Fruit fly (Drosophila melanogaster) whole organism, embryonic: ENCODE measurements around the gene CG2889.

Source experiments
- CG10209 ChIP-seq: fragments of 200-800 bp; sonication (Bioruptor generic); optimal IDR thresholded peaks from 3 replicates; lab custom pipeline; 2017; ENCODE audit warnings: missing biosample characterization, mild to moderate bottlenecking, missing genetic modification characterization, missing genetic modification reagents
- CG10274 ChIP-seq: fragments of 200-800 bp; sonication (Bioruptor generic); optimal IDR thresholded peaks from 3 replicates; lab custom pipeline; 2017; ENCODE audit warnings: missing biosample characterization, mild to moderate bottlenecking, missing genetic modification characterization
- CG10959 ChIP-seq: fragments of 200-800 bp; sonication (Bioruptor generic); IDR thresholded peaks from 2 replicates; pipeline ENCODE4 v1.3.6; 2022; ENCODE audit warnings: missing biosample characterization, missing genetic modification characterization
- CG11398 ChIP-seq: fragments of 200-800 bp; sonication (Bioruptor generic); optimal IDR thresholded peaks from 2 replicates; lab custom pipeline; 2016; ENCODE audit warnings: missing biosample characterization, missing genetic modification characterization
- CG12659 ChIP-seq: fragments of 200-800 bp; sonication (Bioruptor generic); optimal IDR thresholded peaks from 3 replicates; lab custom pipeline; 2017; ENCODE audit warnings: mild to moderate bottlenecking, missing biosample characterization, missing genetic modification reagents, missing genetic modification characterization
- CG13123 ChIP-seq: fragments of 200-800 bp; sonication (Bioruptor generic); optimal IDR thresholded peaks from 2 replicates; lab custom pipeline; 2016; ENCODE audit warnings: missing biosample characterization, missing genetic modification characterization
- CG14441 ChIP-seq: fragments of 200-800 bp; sonication (Bioruptor generic); IDR thresholded peaks from 2 replicates; pipeline ENCODE4 v1.3.6; 2022; ENCODE audit warnings: missing biosample characterization, missing genetic modification characterization
- CG14667 ChIP-seq: fragments of 200-800 bp; sonication (Bioruptor generic); IDR thresholded peaks from 2 replicates; pipeline ENCODE4 v1.3.6; 2022; ENCODE audit warnings: missing biosample characterization, missing genetic modification characterization
- CG16813 ChIP-seq: fragments of 200-800 bp; sonication (Bioruptor generic); IDR thresholded peaks from 3 replicates; pipeline ENCODE4 v1.3.6; 2022; ENCODE audit warnings: missing biosample characterization, missing genetic modification characterization; ENCODE audit not compliant: partially characterized antibody
- CG17568 ChIP-seq: fragments of 200-800 bp; sonication (Bioruptor generic); optimal IDR thresholded peaks from 2 replicates; lab custom pipeline; 2018; ENCODE audit warnings: missing biosample characterization, mild to moderate bottlenecking, missing genetic modification characterization, moderate library complexity
- CG18764 ChIP-seq: fragments of 200-800 bp; sonication (Bioruptor generic); optimal IDR thresholded peaks from 3 replicates; lab custom pipeline; 2016; ENCODE audit warnings: missing biosample characterization, missing genetic modification characterization
- CG2120 ChIP-seq: fragments of 200-800 bp; sonication (Bioruptor generic); optimal IDR thresholded peaks from 3 replicates; lab custom pipeline; 2016; ENCODE audit warnings: missing biosample characterization, missing genetic modification characterization
- CG3726 ChIP-seq: fragments of 200-800 bp; sonication (Bioruptor generic); IDR thresholded peaks from 3 replicates; pipeline ENCODE4, ENCODE4 v1.3.6; 2022; ENCODE audit warnings: missing biosample characterization, missing genetic modification characterization
- CG42726 ChIP-seq: fragments of 200-800 bp; sonication (Bioruptor generic); IDR thresholded peaks from 2 replicates; pipeline ENCODE4 v1.3.6; 2022; ENCODE audit warnings: missing biosample characterization, missing genetic modification characterization; ENCODE audit not compliant: partially characterized antibody
- CG6854 ChIP-seq: fragments of 200-800 bp; sonication (Bioruptor generic); optimal IDR thresholded peaks from 3 replicates; lab custom pipeline; 2017; ENCODE audit warnings: missing biosample characterization, mild to moderate bottlenecking, missing genetic modification characterization
- CG9876 ChIP-seq: fragments of 200-800 bp; sonication (Bioruptor generic); optimal IDR thresholded peaks from 2 replicates; lab custom pipeline; 2016; ENCODE audit warnings: missing biosample characterization, missing genetic modification characterization
- Dref ChIP-seq: fragments of 200-800 bp; sonication (Bioruptor generic); IDR thresholded peaks from 2 replicates; pipeline ENCODE4 v1.3.6; 2022; ENCODE audit warnings: missing biosample characterization, missing genetic modification characterization
- HLH4C ChIP-seq: fragments of 200-800 bp; sonication (Bioruptor generic); IDR thresholded peaks from 3 replicates; pipeline ENCODE4 v1.3.6; 2022; ENCODE audit warnings: missing biosample characterization, missing genetic modification characterization; ENCODE audit not compliant: partially characterized antibody
- Hr39 ChIP-seq: fragments of >200 bp; optimal IDR thresholded peaks from 2 replicates; lab custom pipeline; 2017
- MESR4 ChIP-seq: fragments of 200-800 bp; sonication (Bioruptor generic); optimal IDR thresholded peaks from 2 replicates; lab custom pipeline; 2018; ENCODE audit warnings: missing biosample characterization, mild to moderate bottlenecking, missing genetic modification characterization, moderate library complexity
- Mes4 ChIP-seq: fragments of 200-800 bp; sonication (Bioruptor generic); optimal IDR thresholded peaks from 2 replicates; lab custom pipeline; 2016; ENCODE audit warnings: missing biosample characterization, missing genetic modification characterization
- Myb ChIP-seq: fragments of 200-800 bp; sonication (Bioruptor generic); optimal IDR thresholded peaks from 2 replicates; lab custom pipeline; 2016; ENCODE audit warnings: missing biosample characterization, missing genetic modification characterization
- NK7.1 ChIP-seq: fragments of 200-800 bp; sonication (Bioruptor generic); optimal IDR thresholded peaks from 3 replicates; lab custom pipeline; 2016; ENCODE audit warnings: missing biosample characterization, missing genetic modification characterization
- Optix ChIP-seq: fragments of 200-800 bp; sonication (Bioruptor generic); IDR thresholded peaks from 3 replicates; pipeline ENCODE4 v1.3.6; 2022; ENCODE audit warnings: missing biosample characterization, missing genetic modification characterization
- Ravus ChIP-seq: fragments of 200-800 bp; sonication (Bioruptor generic); IDR thresholded peaks from 2 replicates; pipeline ENCODE4 v1.3.6; 2022; ENCODE audit warnings: missing biosample characterization, missing genetic modification characterization
- Rx ChIP-seq: fragments of 200-800 bp; sonication (Bioruptor generic); IDR thresholded peaks from 2 replicates; pipeline ENCODE4 v1.3.6; 2022; ENCODE audit warnings: missing biosample characterization, missing genetic modification characterization
- Spps ChIP-seq: fragments of 200-800 bp; sonication (Bioruptor generic); optimal IDR thresholded peaks from 2 replicates; lab custom pipeline; 2018; ENCODE audit warnings: missing biosample characterization, mild to moderate bottlenecking, missing genetic modification characterization
- TFAM ChIP-seq: fragments of 200-800 bp; sonication (Bioruptor generic); optimal IDR thresholded peaks from 2 replicates; lab custom pipeline; 2017; ENCODE audit warnings: missing biosample characterization, missing genetic modification characterization, inconsistent platforms
- abd-A ChIP-seq: fragments of 200-800 bp; sonication (Bioruptor generic); optimal IDR thresholded peaks from 3 replicates; lab custom pipeline; 2019; ENCODE audit warnings: missing biosample characterization, mild to moderate bottlenecking, missing genetic modification characterization, moderate library complexity
- bab2 ChIP-seq: fragments of 200-800 bp; sonication (Bioruptor generic); optimal IDR thresholded peaks from 2 replicates; lab custom pipeline; 2016; ENCODE audit warnings: missing biosample characterization, missing genetic modification characterization
- bbx ChIP-seq: fragments of 200-800 bp; sonication (Bioruptor generic); IDR thresholded peaks from 2 replicates; pipeline ENCODE4 v1.3.6; 2022; ENCODE audit warnings: missing biosample characterization, missing genetic modification characterization; ENCODE audit not compliant: partially characterized antibody
- btn ChIP-seq: fragments of 200-800 bp; sonication (Bioruptor generic); optimal IDR thresholded peaks from 2 replicates; lab custom pipeline; 2016; ENCODE audit warnings: missing biosample characterization, missing genetic modification characterization
- chn ChIP-seq: fragments of 200-800 bp; sonication (Bioruptor generic); optimal IDR thresholded peaks from 2 replicates; lab custom pipeline; 2016; ENCODE audit warnings: missing biosample characterization, missing genetic modification characterization
- ci ChIP-seq: fragments of 200-800 bp; sonication (Bioruptor generic); IDR thresholded peaks from 3 replicates; pipeline ENCODE4 v1.3.6; 2022; ENCODE audit warnings: missing biosample characterization, missing genetic modification characterization
- da ChIP-seq: fragments of 200-800 bp; sonication (Bioruptor generic); optimal IDR thresholded peaks from 2 replicates; lab custom pipeline; 2016; ENCODE audit warnings: missing biosample characterization, missing genetic modification characterization
- danr ChIP-seq: fragments of 200-800 bp; sonication (Bioruptor generic); IDR thresholded peaks from 2 replicates; pipeline ENCODE4 v1.3.6; 2022; ENCODE audit warnings: missing biosample characterization, missing genetic modification characterization
- dysf ChIP-seq: fragments of 200-800 bp; sonication (Bioruptor generic); IDR thresholded peaks from 3 replicates; pipeline ENCODE4 v1.3.6; 2022; ENCODE audit warnings: missing biosample characterization, missing genetic modification characterization
- emc ChIP-seq: fragments of 200-800 bp; sonication (Bioruptor generic); optimal IDR thresholded peaks from 2 replicates; lab custom pipeline; 2016; ENCODE audit warnings: missing biosample characterization, missing genetic modification characterization
- gce ChIP-seq: fragments of 200-800 bp; sonication (Bioruptor generic); IDR thresholded peaks from 3 replicates; pipeline ENCODE4 v1.3.6; 2022; ENCODE audit warnings: missing biosample characterization, missing genetic modification characterization
- gem ChIP-seq: fragments of 200-800 bp; sonication (Bioruptor generic); optimal IDR thresholded peaks from 2 replicates; lab custom pipeline; 2019; ENCODE audit warnings: missing biosample characterization, mild to moderate bottlenecking, missing genetic modification characterization, moderate library complexity
- hkb ChIP-seq, 2 experiments: fragments of 200-800 bp in 1 of 2; fragments of >200 bp in 1 of 2; sonication (Bioruptor generic) in 1 of 2; IDR thresholded peaks in 1 of 2; optimal IDR thresholded peaks in 1 of 2; 2 replicates each; pipeline versions ENCODE4 v1.3.6 to Lab custom; 2017 to 2022; ENCODE audit warnings: missing biosample characterization in 1 of 2, missing genetic modification characterization in 1 of 2
- kay ChIP-seq: fragments of 200-800 bp; sonication (Bioruptor generic); optimal IDR thresholded peaks from 2 replicates; lab custom pipeline; 2016; ENCODE audit warnings: missing biosample characterization, missing genetic modification characterization
- klu ChIP-seq: fragments of 200-800 bp; sonication (Bioruptor generic); IDR thresholded peaks from 2 replicates; pipeline ENCODE4 v1.3.6; 2022; ENCODE audit warnings: missing biosample characterization, missing genetic modification characterization
- luna ChIP-seq: fragments of 200-800 bp; sonication (Bioruptor generic); optimal IDR thresholded peaks from 2 replicates; lab custom pipeline; 2016; ENCODE audit warnings: missing biosample characterization, missing genetic modification characterization
- psq ChIP-seq: fragments of 200-800 bp; sonication (Bioruptor generic); optimal IDR thresholded peaks from 2 replicates; lab custom pipeline; 2017; ENCODE audit warnings: missing biosample characterization, missing genetic modification characterization
- salm ChIP-seq: fragments of 200-800 bp; sonication (Bioruptor generic); optimal IDR thresholded peaks from 2 replicates; lab custom pipeline; 2018; ENCODE audit warnings: missing biosample characterization, mild to moderate bottlenecking, missing genetic modification characterization
- sens-2 ChIP-seq: fragments of 200-800 bp; sonication (Bioruptor generic); IDR thresholded peaks from 2 replicates; pipeline ENCODE4 v1.3.6; 2022; ENCODE audit warnings: missing biosample characterization, missing genetic modification characterization
- shn ChIP-seq: fragments of 200-800 bp; sonication (Bioruptor generic); optimal IDR thresholded peaks from 3 replicates; lab custom pipeline; 2016; ENCODE audit warnings: missing biosample characterization, missing genetic modification characterization
- slp2 ChIP-seq: fragments of 200-800 bp; sonication (Bioruptor generic); optimal IDR thresholded peaks from 2 replicates; lab custom pipeline; 2016; ENCODE audit warnings: missing biosample characterization, missing genetic modification characterization
- unc-4 ChIP-seq: fragments of 200-800 bp; sonication (Bioruptor generic); IDR thresholded peaks from 2 replicates; pipeline ENCODE4 v1.3.6; 2022; ENCODE audit warnings: missing biosample characterization, missing genetic modification characterization; ENCODE audit not compliant: partially characterized antibody
- zen2 ChIP-seq: fragments of 200-800 bp; sonication (Bioruptor generic); IDR thresholded peaks from 3 replicates; pipeline ENCODE4 v1.3.6; 2022; ENCODE audit warnings: missing biosample characterization, missing genetic modification characterization; ENCODE audit not compliant: partially characterized antibody

Gene CG2889

dm6 chrX:10487964-10488605 is 14.3 kb downstream of the CG2889 start (continued):
- peak; percentile 29 for TF ChIP-seq CG6854 (GFP tag; lab: Kevin White, UChicago)
- no peak for TF ChIP-seq Dref (GFP tag; lab: Robert Waterston, UW)
- peak; percentile 53 for TF ChIP-seq shn (GFP tag; lab: Kevin White, UChicago)
- peak; percentile 22; the same call in 1 of the 2 replicates for TF ChIP-seq klu (GFP tag; lab: Robert Waterston, UW)
- no peak for TF ChIP-seq CG3726 (GFP tag; lab: Robert Waterston, UW)
- peak; percentile 37 for TF ChIP-seq CG12659 (GFP tag; lab: Kevin White, UChicago)
- TF ChIP-seq Hr39 = no peak
- TF ChIP-seq bab2 (GFP tag; lab: Kevin White, UChicago) = no peak
- TF ChIP-seq Mes4 (GFP tag; lab: Kevin White, UChicago) = no peak
- TF ChIP-seq kay (GFP tag; lab: Kevin White, UChicago) = no peak
- no peak for TF ChIP-seq CG11398 (GFP tag; lab: Kevin White, UChicago)
- peak; percentile 61 for TF ChIP-seq gem (tag; lab: Kevin White, UChicago)
- no peak for TF ChIP-seq salm (tag; lab: Kevin White, UChicago)
- no peak for TF ChIP-seq hkb (optimal IDR thresholded peaks at IDR 0.05; lab: Kevin White, UChicago)
- TF ChIP-seq hkb (GFP tag; IDR thresholded peaks at IDR 0.05; lab: Robert Waterston, UW) = peak; percentile 43; the same call in 1 of the 2 replicates
- no peak for TF ChIP-seq CG14667 (GFP tag; lab: Robert Waterston, UW)
- no peak for TF ChIP-seq CG16813 (GFP tag; lab: Robert Waterston, UW)
- peak; percentile 54 for TF ChIP-seq CG10209 (GFP tag; lab: Kevin White, UChicago)
- no peak for TF ChIP-seq sens-2 (GFP tag; lab: Robert Waterston, UW)
- no peak for TF ChIP-seq bbx
- TF ChIP-seq Optix = no peak
- peak; percentile 25 for TF ChIP-seq CG10274 (GFP tag; lab: Kevin White, UChicago)
- TF ChIP-seq luna = no peak
- no peak for TF ChIP-seq chn
- peak; percentile 84 for TF ChIP-seq CG2120 (GFP tag; lab: Kevin White, UChicago)
- TF ChIP-seq HLH4C (GFP tag; lab: Robert Waterston, UW) = no peak
- TF ChIP-seq danr (GFP tag; lab: Robert Waterston, UW) = no peak
- TF ChIP-seq CG17568 (GFP tag; lab: Kevin White, UChicago) = no peak
- no peak for TF ChIP-seq da (GFP tag; lab: Kevin White, UChicago)
- no peak for TF ChIP-seq slp2 (GFP tag; lab: Kevin White, UChicago)
- no peak for TF ChIP-seq abd-A
- no peak for TF ChIP-seq CG10959 (GFP tag; lab: Robert Waterston, UW)
- TF ChIP-seq Myb = peak; percentile 36
- TF ChIP-seq zen2 (GFP tag; lab: Robert Waterston, UW) = no peak
- TF ChIP-seq Rx (GFP tag; lab: Robert Waterston, UW) = no peak
- TF ChIP-seq btn = no peak
- TF ChIP-seq CG14441 (GFP tag; lab: Robert Waterston, UW) = no peak; the same call in 1 of the 2 replicates
- TF ChIP-seq Ravus (GFP tag; lab: Robert Waterston, UW) = no peak
- no peak for TF ChIP-seq NK7.1 (GFP tag; lab: Kevin White, UChicago)
- no peak for TF ChIP-seq Spps (tag; lab: Kevin White, UChicago)
- TF ChIP-seq CG18764 = no peak
- TF ChIP-seq unc-4 (GFP tag; lab: Robert Waterston, UW) = no peak
- TF ChIP-seq TFAM (GFP tag; lab: Kevin White, UChicago) = no peak
- TF ChIP-seq gce (GFP tag; lab: Robert Waterston, UW) = no peak
- TF ChIP-seq CG9876 (GFP tag; lab: Kevin White, UChicago) = peak; percentile 31
- no peak for TF ChIP-seq psq (GFP tag; lab: Kevin White, UChicago)
- TF ChIP-seq dysf (GFP tag; lab: Robert Waterston, UW) = peak; percentile 73; the same call in 2 of the 3 replicates
- TF ChIP-seq ci (GFP tag; lab: Robert Waterston, UW) = no peak
- no peak for TF ChIP-seq MESR4 (GFP tag; lab: Kevin White, UChicago)
- TF ChIP-seq emc = peak; percentile 27
- TF ChIP-seq CG13123 (GFP tag; lab: Kevin White, UChicago) = no peak
- TF ChIP-seq CG42726 (GFP tag; lab: Robert Waterston, UW) = no peak
